Fruit fly (Drosophila melanogaster) whole organism, embryonic: ENCODE measurements around the gene Eato.

Experiments
- Aef1 ChIP-seq: fragments of 200-800 bp; sonication (Bioruptor generic); IDR thresholded peaks from 3 replicates; pipeline ENCODE4 v1.3.6; 2022; ENCODE audit warnings: missing biosample characterization, missing genetic modification characterization
- B-H2 ChIP-seq: fragments of 200-800 bp; sonication (Bioruptor generic); optimal IDR thresholded peaks from 2 replicates; lab custom pipeline; 2018; ENCODE audit warnings: missing biosample characterization, mild to moderate bottlenecking, missing genetic modification characterization
- CG11247 ChIP-seq: fragments of 200-800 bp; sonication (Bioruptor generic); IDR thresholded peaks from 2 replicates; pipeline ENCODE4 v1.3.6; 2022; ENCODE audit warnings: missing biosample characterization, missing genetic modification characterization
- CG12104 ChIP-seq: fragments of 200-800 bp; sonication (Bioruptor generic); optimal IDR thresholded peaks from 3 replicates; lab custom pipeline; 2016; ENCODE audit warnings: missing biosample characterization, missing genetic modification characterization
- CG1233 ChIP-seq: fragments of 200-800 bp; sonication (Bioruptor generic); optimal IDR thresholded peaks from 4 replicates; lab custom pipeline; 2018; ENCODE audit warnings: missing biosample characterization, mild to moderate bottlenecking, missing genetic modification characterization
- CG13123 ChIP-seq: fragments of 200-800 bp; sonication (Bioruptor generic); optimal IDR thresholded peaks from 2 replicates; lab custom pipeline; 2016; ENCODE audit warnings: missing biosample characterization, missing genetic modification characterization
- CG14014 ChIP-seq: fragments of 200-800 bp; sonication (Bioruptor generic); IDR thresholded peaks from 2 replicates; pipeline ENCODE4 v1.3.6; 2022; ENCODE audit warnings: missing biosample characterization, missing genetic modification characterization
- CG15073 ChIP-seq: fragments of 200-800 bp; sonication (Bioruptor generic); optimal IDR thresholded peaks from 2 replicates; lab custom pipeline; 2016; ENCODE audit warnings: missing biosample characterization, missing genetic modification characterization
- CG15514 ChIP-seq: fragments of 200-800 bp; sonication (Bioruptor generic); optimal IDR thresholded peaks from 3 replicates; lab custom pipeline; 2017; ENCODE audit warnings: missing biosample characterization, missing genetic modification characterization, mild to moderate bottlenecking, moderate library complexity, missing genetic modification reagents
- CG16815 ChIP-seq: fragments of 200-800 bp; sonication (Bioruptor generic); optimal IDR thresholded peaks from 3 replicates; lab custom pipeline; 2017; ENCODE audit warnings: missing biosample characterization, mild to moderate bottlenecking, missing genetic modification characterization
- CG30020 ChIP-seq: fragments of 200-800 bp; optimal IDR thresholded peaks from 2 replicates; lab custom pipeline; 2019; ENCODE audit warnings: missing biosample characterization, mild to moderate bottlenecking, missing genetic modification characterization, moderate library complexity
- CG32767 ChIP-seq: fragments of 200-800 bp; sonication (Bioruptor generic); IDR thresholded peaks from 2 replicates; pipeline ENCODE4 v1.3.6; 2022; ENCODE audit warnings: missing biosample characterization, missing genetic modification characterization
- CG34224 ChIP-seq: fragments of 200-800 bp; sonication (Bioruptor generic); IDR thresholded peaks from 3 replicates; pipeline ENCODE4 v1.3.6; 2022; ENCODE audit warnings: missing biosample characterization, missing genetic modification characterization; ENCODE audit not compliant: partially characterized antibody
- CG43689 ChIP-seq: fragments of 200-800 bp; sonication (Bioruptor generic); IDR thresholded peaks from 2 replicates; pipeline ENCODE4 v1.3.6; 2022; ENCODE audit warnings: missing biosample characterization, missing genetic modification characterization
- CG4707 ChIP-seq: fragments of 200-800 bp; sonication (Bioruptor generic); optimal IDR thresholded peaks from 2 replicates; lab custom pipeline; 2018; ENCODE audit warnings: missing biosample characterization, mild to moderate bottlenecking, missing genetic modification characterization, moderate library complexity
- CG4854 ChIP-seq: fragments of 200-800 bp; sonication (Bioruptor generic); optimal IDR thresholded peaks from 2 replicates; lab custom pipeline; 2016; ENCODE audit warnings: missing biosample characterization, missing genetic modification characterization, inconsistent platforms
- CG6254 ChIP-seq: fragments of 200-800 bp; sonication (Bioruptor generic); optimal IDR thresholded peaks from 3 replicates; lab custom pipeline; 2017; ENCODE audit warnings: mild to moderate bottlenecking, missing biosample characterization, missing genetic modification reagents, missing genetic modification characterization
- CG6272 ChIP-seq: fragments of 200-800 bp; sonication (Bioruptor generic); IDR thresholded peaks from 2 replicates; pipeline ENCODE4 v1.3.6; 2022; ENCODE audit warnings: missing biosample characterization, missing genetic modification characterization
- CHES-1-like ChIP-seq: fragments of 200-800 bp; sonication (Bioruptor generic); optimal IDR thresholded peaks from 2 replicates; lab custom pipeline; 2016; ENCODE audit warnings: missing biosample characterization, missing genetic modification characterization
- Dbx ChIP-seq: fragments of 200-800 bp; sonication (Bioruptor generic); IDR thresholded peaks from 3 replicates; pipeline ENCODE4 v1.3.6; 2022; ENCODE audit warnings: missing biosample characterization, missing genetic modification characterization
- Dip2 ChIP-seq: fragments of 200-800 bp; sonication (Bioruptor generic); IDR thresholded peaks from 2 replicates; pipeline ENCODE4 v1.3.6; 2022; ENCODE audit warnings: missing biosample characterization, missing genetic modification characterization
- GATAe ChIP-seq: fragments of 200-800 bp; sonication (Bioruptor generic); conservative IDR thresholded peaks from 2 replicates; pipeline ENCODE4 v1.3.6; 2022; ENCODE audit warnings: missing biosample characterization, missing genetic modification characterization
- Gug ChIP-seq: fragments of 200-800 bp; sonication (Bioruptor generic); IDR thresholded peaks from 4 replicates; pipeline ENCODE4 v1.3.6; 2022; ENCODE audit warnings: missing biosample characterization, missing genetic modification characterization
- HLH3B ChIP-seq: fragments of 200-800 bp; sonication (Bioruptor generic); IDR thresholded peaks from 2 replicates; pipeline ENCODE4 v1.3.6; 2022; ENCODE audit warnings: missing biosample characterization, missing genetic modification characterization
- HmgZ ChIP-seq: fragments of 200-800 bp; sonication (Bioruptor generic); optimal IDR thresholded peaks from 2 replicates; lab custom pipeline; 2018; ENCODE audit warnings: missing biosample characterization, mild to moderate bottlenecking, missing genetic modification characterization
- MTF-1 ChIP-seq: fragments of 200-800 bp; sonication (Bioruptor generic); optimal IDR thresholded peaks from 2 replicates; lab custom pipeline; 2018; ENCODE audit warnings: missing biosample characterization, mild to moderate bottlenecking, missing genetic modification characterization, borderline replicate concordance
- Mad ChIP-seq: fragments of 200-800 bp; sonication (Bioruptor generic); optimal IDR thresholded peaks from 2 replicates; lab custom pipeline; 2016; ENCODE audit warnings: missing biosample characterization, missing genetic modification characterization
- Max ChIP-seq: fragments of 200-800 bp; sonication (Bioruptor generic); optimal IDR thresholded peaks from 2 replicates; lab custom pipeline; 2016; ENCODE audit warnings: missing biosample characterization, mild to moderate bottlenecking, missing genetic modification characterization
- Myb ChIP-seq: fragments of 200-800 bp; sonication (Bioruptor generic); optimal IDR thresholded peaks from 2 replicates; lab custom pipeline; 2016; ENCODE audit warnings: missing biosample characterization, missing genetic modification characterization
- NFAT ChIP-seq: fragments of 200-800 bp; sonication (Bioruptor generic); IDR thresholded peaks from 2 replicates; pipeline ENCODE4 v1.3.6; 2022; ENCODE audit warnings: missing biosample characterization, missing genetic modification characterization
- Rx ChIP-seq: fragments of 200-800 bp; sonication (Bioruptor generic); IDR thresholded peaks from 2 replicates; pipeline ENCODE4 v1.3.6; 2022; ENCODE audit warnings: missing biosample characterization, missing genetic modification characterization
- Scr ChIP-seq: fragments of 200-800 bp; sonication (Bioruptor generic); IDR thresholded peaks from 2 replicates; pipeline ENCODE4 v1.3.6; 2022; ENCODE audit warnings: missing biosample characterization, missing genetic modification characterization; ENCODE audit not compliant: partially characterized antibody
- Side ChIP-seq: fragments of 200-800 bp; sonication (Bioruptor generic); optimal IDR thresholded peaks from 2 replicates; lab custom pipeline; 2016; ENCODE audit warnings: missing biosample characterization, missing genetic modification characterization
- Sry-δ ChIP-seq: fragments of 200-800 bp; sonication (Bioruptor generic); optimal IDR thresholded peaks from 2 replicates; lab custom pipeline; 2016; ENCODE audit warnings: missing biosample characterization, missing genetic modification characterization
- bsh ChIP-seq, 2 experiments: fragments of 200-800 bp; sonication (Bioruptor generic); optimal IDR thresholded peaks; 2 replicates each; lab custom pipeline; 2017 to 2018; ENCODE audit warnings: mild to moderate bottlenecking in 2 of 2, missing biosample characterization in 2 of 2, missing genetic modification characterization in 2 of 2, moderate library complexity in 1 of 2
- crp ChIP-seq, 2 experiments: fragments of 200-800 bp; sonication (Bioruptor generic); optimal IDR thresholded peaks; 2 replicates in 1 of 2; 3 replicates in 1 of 2; lab custom pipeline; 2017; ENCODE audit warnings: missing biosample characterization in 2 of 2, missing genetic modification characterization in 2 of 2, mild to moderate bottlenecking in 1 of 2, moderate library complexity in 1 of 2
- dan ChIP-seq: fragments of 200-800 bp; sonication (Bioruptor generic); IDR thresholded peaks from 2 replicates; pipeline ENCODE4 v1.3.6; 2022; ENCODE audit warnings: missing biosample characterization, missing genetic modification characterization
- ewg ChIP-seq: fragments of 200-800 bp; sonication (Bioruptor generic); optimal IDR thresholded peaks from 3 replicates; lab custom pipeline; 2017; ENCODE audit warnings: mild to moderate bottlenecking, missing biosample characterization, missing genetic modification reagents, missing genetic modification characterization
- ftz-f1 ChIP-seq: fragments of 200-800 bp; sonication (Bioruptor generic); optimal IDR thresholded peaks from 2 replicates; lab custom pipeline; 2016; ENCODE audit warnings: missing biosample characterization, missing genetic modification characterization
- gsb ChIP-seq: fragments of 200-800 bp; sonication (Bioruptor generic); IDR thresholded peaks from 2 replicates; pipeline ENCODE4 v1.3.6; 2022; ENCODE audit warnings: missing biosample characterization, missing genetic modification characterization
- ham ChIP-seq: fragments of 200-800 bp; sonication (Bioruptor generic); IDR thresholded peaks from 2 replicates; pipeline ENCODE4 v1.3.6; 2022; ENCODE audit warnings: missing biosample characterization, missing genetic modification characterization
- hkb ChIP-seq, 2 experiments: fragments of 200-800 bp in 1 of 2; fragments of >200 bp in 1 of 2; sonication (Bioruptor generic) in 1 of 2; IDR thresholded peaks in 1 of 2; optimal IDR thresholded peaks in 1 of 2; 2 replicates each; pipeline versions ENCODE4 v1.3.6 to Lab custom; 2017 to 2022; ENCODE audit warnings: missing biosample characterization in 1 of 2, missing genetic modification characterization in 1 of 2
- mam ChIP-seq: fragments of 200-800 bp; sonication (Bioruptor generic); optimal IDR thresholded peaks from 3 replicates; lab custom pipeline; 2016; ENCODE audit warnings: missing biosample characterization, missing genetic modification characterization
- org-1 ChIP-seq: fragments of 200-800 bp; sonication (Bioruptor generic); optimal IDR thresholded peaks from 2 replicates; lab custom pipeline; 2017; ENCODE audit warnings: missing biosample characterization, missing genetic modification characterization
- pnt ChIP-seq: fragments of 200-800 bp; sonication (Bioruptor generic); optimal IDR thresholded peaks from 3 replicates; lab custom pipeline; 2016; ENCODE audit warnings: missing biosample characterization, missing genetic modification characterization
- prd ChIP-seq, 3 experiments: fragments of >200 bp in 2 of 3; fragments of 200-800 bp in 1 of 3; sonication (Bioruptor generic) in 1 of 3; optimal IDR thresholded peaks in 2 of 3; IDR thresholded peaks in 1 of 3; 2 replicates in 2 of 3; 3 replicates in 1 of 3; pipeline versions ENCODE4 v1.3.6 to Lab custom; 2017 to 2022; ENCODE audit warnings: missing biosample characterization in 1 of 3, missing genetic modification characterization in 1 of 3
- pzg ChIP-seq: fragments of 200-800 bp; sonication (Bioruptor generic); optimal IDR thresholded peaks from 3 replicates; lab custom pipeline; 2018; ENCODE audit warnings: missing biosample characterization, mild to moderate bottlenecking, missing genetic modification characterization, moderate library complexity
- rib ChIP-seq: fragments of 200-800 bp; sonication (Bioruptor generic); IDR thresholded peaks from 2 replicates; pipeline ENCODE4 v1.3.6; 2022; ENCODE audit warnings: missing biosample characterization, missing genetic modification characterization
- unc-4 ChIP-seq: fragments of 200-800 bp; sonication (Bioruptor generic); IDR thresholded peaks from 2 replicates; pipeline ENCODE4 v1.3.6; 2022; ENCODE audit warnings: missing biosample characterization, missing genetic modification characterization; ENCODE audit not compliant: partially characterized antibody

Gene Eato

DNA sequence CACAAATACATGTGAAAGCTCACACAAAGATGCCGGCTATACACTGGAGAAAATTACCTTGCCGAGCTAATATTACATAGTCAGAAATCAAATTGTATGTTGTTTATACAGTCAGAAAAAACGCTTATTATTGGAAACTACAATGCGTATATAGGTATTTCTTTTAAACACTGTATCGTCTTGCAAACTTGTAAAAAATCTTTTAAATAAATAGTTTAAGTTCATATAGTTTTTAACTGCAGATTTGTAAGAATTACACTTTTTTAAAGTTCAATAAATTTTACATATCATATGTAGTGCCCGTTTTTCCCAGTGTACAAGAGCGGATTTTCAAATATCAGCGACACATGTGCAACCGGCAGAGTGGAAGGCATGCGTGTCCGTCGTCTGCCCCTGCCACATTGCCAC is 55.9 kb downstream of the Eato start (continued):
- TF ChIP-seq B-H2 (no peak), CG4707 (no peak), org-1 (GFP tag; lab: Kevin White, UChicago) (peak; percentile 86), CG6272 (GFP tag; lab: Robert Waterston, UW) (peak; percentile 8; the same call in 1 of the 2 replicates), crp (GFP tag; optimal IDR thresholded peaks at IDR 0.05; lab: Kevin White, UChicago) (peak in 1 of 2 experiments; percentile 17), CG6254 (GFP tag; lab: Kevin White, UChicago) (peak; percentile 83), hkb (optimal IDR thresholded peaks at IDR 0.05; lab: Kevin White, UChicago) (no peak), hkb (GFP tag; IDR thresholded peaks at IDR 0.05; lab: Robert Waterston, UW) (peak; percentile 90), CG4854 (GFP tag; lab: Kevin White, UChicago) (peak; percentile 81), CG34224 (GFP tag; lab: Robert Waterston, UW) (no peak), Aef1 (peak; percentile 74), Mad (GFP tag; lab: Kevin White, UChicago) (peak; percentile 66), CG12104 (GFP tag; lab: Kevin White, UChicago) (peak; percentile 90), ham (GFP tag; lab: Robert Waterston, UW) (no peak), CG16815 (GFP tag; lab: Kevin White, UChicago) (peak; percentile 63), prd (optimal IDR thresholded peaks at IDR 0.05; lab: Kevin White, UChicago) (no peak), prd (GFP tag; IDR thresholded peaks at IDR 0.05; lab: Robert Waterston, UW) (peak; percentile 70), CG13123 (GFP tag; lab: Kevin White, UChicago) (peak; percentile 49), Gug (0 out of 4 replicates have a peak, but pooled peaks have one; percentile 26), CG30020 (tag; lab: Kevin White, UChicago) (peak; percentile 59), Scr (GFP tag; lab: Robert Waterston, UW) (no peak), HLH3B (GFP tag; lab: Robert Waterston, UW) (peak; percentile 84), CG15073 (GFP tag; lab: Kevin White, UChicago) (no peak), Myb (GFP tag; lab: Kevin White, UChicago) (peak; percentile 39), CG1233 (GFP tag; lab: Kevin White, UChicago) (peak; percentile 36), ewg (GFP tag; lab: Kevin White, UChicago) (peak; percentile 80), mam (GFP tag; lab: Kevin White, UChicago) (peak; percentile 79), Rx (GFP tag; lab: Robert Waterston, UW) (0 out of 2 replicates have a peak, but pooled peaks have one; percentile 42), dan (no peak), MTF-1 (no peak), Side (GFP tag; lab: Kevin White, UChicago) (peak; percentile 57), gsb (0 out of 2 replicates have a peak, but pooled peaks have one; percentile 38), rib (0 out of 2 replicates have a peak, but pooled peaks have one; percentile 36), CG14014 (GFP tag; lab: Robert Waterston, UW) (peak; percentile 76), GATAe (GFP tag; lab: Robert Waterston, UW) (no peak), Sry-δ (peak; percentile 47), CG11247 (GFP tag; lab: Robert Waterston, UW) (no peak), CG43689 (GFP tag; lab: Robert Waterston, UW) (peak; percentile 48; the same call in 1 of the 2 replicates), unc-4 (GFP tag; lab: Robert Waterston, UW) (no peak), CG32767 (GFP tag; lab: Robert Waterston, UW) (peak; percentile 80), HmgZ (peak; percentile 14), ftz-f1 (GFP tag; lab: Kevin White, UChicago) (no peak), NFAT (GFP tag; lab: Robert Waterston, UW) (0 out of 2 replicates have a peak, but pooled peaks have one; percentile 3), CG15514 (GFP tag; lab: Kevin White, UChicago) (peak; percentile 40), Dbx (peak; percentile 73), pnt (GFP tag; lab: Kevin White, UChicago) (peak; percentile 63), bsh (GFP tag; optimal IDR thresholded peaks at IDR 0.05; lab: Kevin White, UChicago) (peak; percentile 79 to 93), Max (peak; percentile 91), pzg (GFP tag; lab: Kevin White, UChicago) (no peak), Dip2 (0 out of 2 replicates have a peak, but pooled peaks have one; percentile 24), CHES-1-like (GFP tag; lab: Kevin White, UChicago) (peak; percentile 30)
